Worm (Caenorhabditis elegans) whole organism, L4 larva: ENCODE measurements around the gene spc-1.
A peak's percentile ranks its signal among the peaks of the same experiment; 100 is the strongest.

Experiments
- F10B5.3 ChIP-seq: sonication (generic microtip); optimal IDR thresholded peaks from 2 replicates; lab custom pipeline; 2016; ENCODE audit warnings: mild to moderate bottlenecking, missing genetic modification characterization, missing compliant biosample characterization
- F37D6.2 ChIP-seq: sonication (generic microtip); optimal IDR thresholded peaks from 2 replicates; lab custom pipeline; 2016; ENCODE audit warnings: mild to moderate bottlenecking, missing genetic modification characterization, missing compliant biosample characterization
- F49E8.2 ChIP-seq: sonication (generic microtip); optimal IDR thresholded peaks from 2 replicates; lab custom pipeline; 2016; ENCODE audit warnings: missing compliant biosample characterization, mild to moderate bottlenecking, missing genetic modification characterization, borderline replicate concordance
- T20F7.1 ChIP-seq: fragments of 200-800 bp; sonication (Bioruptor generic); optimal IDR thresholded peaks from 2 replicates; lab custom pipeline; 2018; ENCODE audit warnings: mild to moderate bottlenecking, missing genetic modification characterization, missing compliant biosample characterization
- T26A8.4 ChIP-seq: fragments of 200-800 bp; sonication (Bioruptor generic); IDR thresholded peaks from 2 replicates; pipeline ENCODE4 v1.3.6; 2022; ENCODE audit warnings: missing genetic modification characterization, missing compliant biosample characterization
- Y105C5A.15 ChIP-seq: fragments of 200-800 bp; sonication (Bioruptor generic); IDR thresholded peaks from 2 replicates; pipeline ENCODE4 v1.3.6; 2022; ENCODE audit warnings: missing genetic modification characterization, missing compliant biosample characterization
- Y48G9A.11 ChIP-seq: fragments of 200-800 bp; sonication (Bioruptor generic); IDR thresholded peaks from 2 replicates; pipeline ENCODE4 v1.3.6; 2022; ENCODE audit warnings: missing genetic modification reagents, missing genetic modification characterization, missing compliant biosample characterization
- ZK337.2 ChIP-seq: fragments of 200-800 bp; sonication (Bioruptor generic); IDR thresholded peaks from 2 replicates; pipeline ENCODE4 v1.3.6; 2022; ENCODE audit warnings: missing genetic modification reagents, missing genetic modification characterization, missing compliant biosample characterization
- ama-1 ChIP-seq: fragments of 150-350 bp; optimal IDR thresholded peaks from 2 replicates; lab custom pipeline; 2014; ENCODE audit warnings: inconsistent platforms, mixed read lengths
- ceh-28 ChIP-seq: fragments of 150-350 bp; optimal IDR thresholded peaks from 2 replicates; lab custom pipeline; 2014; ENCODE audit warnings: missing biosample characterization, missing genetic modification reagents, missing genetic modification characterization
- ceh-44 ChIP-seq: fragments of 200-800 bp; sonication (Bioruptor generic); IDR thresholded peaks from 2 replicates; pipeline ENCODE4 v1.3.6; 2022; ENCODE audit warnings: missing genetic modification reagents, missing genetic modification characterization, missing compliant biosample characterization
- ceh-62 ChIP-seq: sonication (generic microtip); optimal IDR thresholded peaks from 2 replicates; lab custom pipeline; 2017; ENCODE audit warnings: missing biosample characterization, missing genetic modification characterization
- ces-1 ChIP-seq: fragments of 150-350 bp; sonication (generic microtip); optimal IDR thresholded peaks from 4 replicates; lab custom pipeline; 2014; ENCODE audit warnings: missing biosample characterization, missing genetic modification reagents, missing genetic modification characterization
- cey-2 ChIP-seq: sonication (generic microtip); optimal IDR thresholded peaks from 3 replicates; lab custom pipeline; 2017; ENCODE audit warnings: missing genetic modification characterization, mild to moderate bottlenecking, missing compliant biosample characterization, antibody characterized with exemption, borderline replicate concordance; ENCODE audit not compliant: insufficient read depth
- ctbp-1 ChIP-seq: fragments of 200-800 bp; sonication (Bioruptor generic); IDR thresholded peaks from 2 replicates; pipeline ENCODE4 v1.3.6; 2022; ENCODE audit warnings: missing genetic modification reagents, missing genetic modification characterization, missing compliant biosample characterization
- daf-19 ChIP-seq: fragments of 200-800 bp; sonication (Bioruptor generic); conservative IDR thresholded peaks from 2 replicates; pipeline ENCODE4 v1.3.6; 2022; ENCODE audit warnings: missing genetic modification characterization, missing compliant biosample characterization
- dve-1 ChIP-seq: sonication (generic microtip); optimal IDR thresholded peaks from 2 replicates; lab custom pipeline; 2017; ENCODE audit warnings: antibody characterized with exemption, mild to moderate bottlenecking, missing genetic modification characterization, missing compliant biosample characterization; ENCODE audit not compliant: insufficient read depth
- fkh-10 ChIP-seq: fragments of 150-350 bp; optimal IDR thresholded peaks from 2 replicates; lab custom pipeline; 2014; ENCODE audit warnings: missing biosample characterization, missing genetic modification reagents, missing genetic modification characterization
- hlh-11 ChIP-seq: fragments of 200-800 bp; sonication (Bioruptor generic); optimal IDR thresholded peaks from 2 replicates; lab custom pipeline; 2018; ENCODE audit warnings: mild to moderate bottlenecking, missing genetic modification characterization, missing compliant biosample characterization
- hlh-30 ChIP-seq: sonication (generic microtip); optimal IDR thresholded peaks from 2 replicates; lab custom pipeline; 2017; ENCODE audit warnings: antibody characterized with exemption, mild to moderate bottlenecking, missing genetic modification characterization, missing compliant biosample characterization; ENCODE audit not compliant: insufficient read depth
- hmg-1.1 ChIP-seq: fragments of 200-800 bp; sonication (Bioruptor generic); IDR thresholded peaks from 2 replicates; pipeline ENCODE4 v1.3.6; 2022; ENCODE audit warnings: missing genetic modification reagents, missing genetic modification characterization, missing compliant biosample characterization
- jun-1 ChIP-seq: fragments of 150-350 bp; optimal IDR thresholded peaks from 2 replicates; lab custom pipeline; 2014; ENCODE audit warnings: missing biosample characterization, missing genetic modification reagents, missing genetic modification characterization
- lin-39 ChIP-seq: fragments of 150-350 bp; optimal IDR thresholded peaks from 2 replicates; lab custom pipeline; 2014; ENCODE audit warnings: missing biosample characterization, missing genetic modification reagents, missing genetic modification characterization
- lir-3 ChIP-seq: sonication (generic microtip); optimal IDR thresholded peaks from 2 replicates; lab custom pipeline; 2016; ENCODE audit warnings: mild to moderate bottlenecking, missing genetic modification characterization, missing compliant biosample characterization
- lsy-2 ChIP-seq, 2 experiments: fragments of 150-350 bp in 1 of 2; sonication (generic microtip) in 1 of 2; optimal IDR thresholded peaks; 2 replicates each; lab custom pipeline; 2014 to 2017; ENCODE audit warnings: missing biosample characterization in 2 of 2, missing genetic modification characterization in 2 of 2
- madf-9 ChIP-seq: fragments of 200-800 bp; sonication (Bioruptor generic); conservative IDR thresholded peaks from 2 replicates; pipeline ENCODE4 v1.3.6; 2022; ENCODE audit warnings: missing genetic modification reagents, missing genetic modification characterization, missing compliant biosample characterization
- mdl-1 ChIP-seq, 2 experiments: fragments of 150-350 bp in 1 of 2; sonication (generic microtip) in 1 of 2; optimal IDR thresholded peaks; 2 replicates each; lab custom pipeline; 2014 to 2017; ENCODE audit warnings: missing biosample characterization in 2 of 2, missing genetic modification characterization in 2 of 2
- mdt-29 ChIP-seq: fragments of 200-800 bp; sonication (Bioruptor generic); IDR thresholded peaks from 2 replicates; pipeline ENCODE4 v1.3.6; 2022; ENCODE audit warnings: missing genetic modification reagents, missing genetic modification characterization, missing compliant biosample characterization
- mep-1 ChIP-seq: fragments of 150-350 bp; sonication (generic microtip); optimal IDR thresholded peaks from 3 replicates; lab custom pipeline; 2014; ENCODE audit warnings: missing biosample characterization, missing genetic modification characterization
- mes-2 ChIP-seq: sonication (generic microtip); optimal IDR thresholded peaks from 2 replicates; lab custom pipeline; 2016; ENCODE audit warnings: missing genotype, mild to moderate bottlenecking, missing genetic modification characterization, missing compliant biosample characterization; ENCODE audit not compliant: poor library complexity, severe bottlenecking
- nhr-111 ChIP-seq: fragments of 200-800 bp; sonication (Bioruptor generic); optimal IDR thresholded peaks from 2 replicates; lab custom pipeline; 2018; ENCODE audit warnings: mild to moderate bottlenecking, missing genetic modification characterization, missing compliant biosample characterization
- nhr-28 ChIP-seq: fragments of 150-350 bp; optimal IDR thresholded peaks from 2 replicates; lab custom pipeline; 2014; ENCODE audit warnings: missing biosample characterization, missing genetic modification characterization
- nhr-41 ChIP-seq: fragments of 200-800 bp; sonication (Bioruptor generic); IDR thresholded peaks from 2 replicates; pipeline ENCODE4 v1.3.6; 2022; ENCODE audit warnings: missing genetic modification reagents, missing genetic modification characterization, missing compliant biosample characterization
- nhr-48 ChIP-seq: sonication (generic microtip); optimal IDR thresholded peaks from 2 replicates; lab custom pipeline; 2016; ENCODE audit warnings: mild to moderate bottlenecking, missing genetic modification characterization, missing compliant biosample characterization
- nhr-6 ChIP-seq: fragments of 150-350 bp; optimal IDR thresholded peaks from 2 replicates; lab custom pipeline; 2014; ENCODE audit warnings: missing biosample characterization, missing genetic modification characterization
- nhr-76 ChIP-seq: fragments of 150-350 bp; optimal IDR thresholded peaks from 2 replicates; lab custom pipeline; 2014; ENCODE audit warnings: missing biosample characterization, missing genetic modification characterization
- pha-4 ChIP-seq, 2 experiments: fragments of 150-350 bp in 1 of 2; fragments of 200-800 bp in 1 of 2; sonication (Bioruptor generic) in 1 of 2; IDR thresholded peaks in 1 of 2; optimal IDR thresholded peaks in 1 of 2; 2 replicates each; pipeline versions ENCODE4 v1.3.6 to Lab custom; 2014 to 2022; ENCODE audit warnings: missing genetic modification characterization in 2 of 2, missing genetic modification reagents in 2 of 2, missing biosample characterization in 1 of 2, missing compliant biosample characterization in 1 of 2
- pqm-1 ChIP-seq: sonication (generic microtip); optimal IDR thresholded peaks from 2 replicates; lab custom pipeline; 2017; ENCODE audit warnings: missing biosample characterization, missing genetic modification characterization
- sdz-12 ChIP-seq: fragments of 200-800 bp; sonication (Bioruptor generic); optimal IDR thresholded peaks from 2 replicates; lab custom pipeline; 2018; ENCODE audit warnings: mild to moderate bottlenecking, missing genetic modification characterization, missing compliant biosample characterization
- spr-3 ChIP-seq: fragments of 200-800 bp; sonication (Bioruptor generic); optimal IDR thresholded peaks from 2 replicates; lab custom pipeline; 2018; ENCODE audit warnings: mild to moderate bottlenecking, missing genetic modification characterization, missing compliant biosample characterization
- tra-1 ChIP-seq: fragments of 200-800 bp; sonication (Bioruptor generic); IDR thresholded peaks from 2 replicates; pipeline ENCODE4 v1.3.6; 2022; ENCODE audit warnings: missing genetic modification reagents, missing genetic modification characterization, missing compliant biosample characterization
- unc-62 ChIP-seq, 3 experiments: fragments of 150-350 bp in 1 of 3; sonication (generic microtip); optimal IDR thresholded peaks in 2 of 3; peaks in 1 of 3; 1 replicate in 1 of 3; 2 replicates in 2 of 3; lab custom pipeline; 2014 to 2017; ENCODE audit warnings: missing biosample characterization in 3 of 3, missing genetic modification characterization in 3 of 3, missing genetic modification reagents in 3 of 3, missing genotype in 1 of 3
- vab-7 ChIP-seq: fragments of 200-800 bp; sonication (Bioruptor generic); IDR thresholded peaks from 2 replicates; pipeline ENCODE4 v1.3.6; 2022; ENCODE audit warnings: missing genetic modification reagents, missing genetic modification characterization, missing compliant biosample characterization
- zfp-2 ChIP-seq: sonication (generic microtip); optimal IDR thresholded peaks from 2 replicates; lab custom pipeline; 2016; ENCODE audit warnings: mild to moderate bottlenecking, missing genetic modification characterization, missing compliant biosample characterization
- zfp-3 ChIP-seq: fragments of 200-800 bp; sonication (Bioruptor generic); conservative IDR thresholded peaks from 2 replicates; pipeline ENCODE4 v1.3.6; 2022; ENCODE audit warnings: missing genetic modification reagents, missing genetic modification characterization, missing compliant biosample characterization
- zip-2 ChIP-seq: fragments of 150-350 bp; optimal IDR thresholded peaks from 2 replicates; lab custom pipeline; 2014; ENCODE audit warnings: missing biosample characterization, missing genetic modification characterization
- ztf-11 ChIP-seq: fragments of 150-350 bp; optimal IDR thresholded peaks from 2 replicates; lab custom pipeline; 2014; ENCODE audit warnings: missing biosample characterization, missing genetic modification characterization

Gene spc-1

DNA sequence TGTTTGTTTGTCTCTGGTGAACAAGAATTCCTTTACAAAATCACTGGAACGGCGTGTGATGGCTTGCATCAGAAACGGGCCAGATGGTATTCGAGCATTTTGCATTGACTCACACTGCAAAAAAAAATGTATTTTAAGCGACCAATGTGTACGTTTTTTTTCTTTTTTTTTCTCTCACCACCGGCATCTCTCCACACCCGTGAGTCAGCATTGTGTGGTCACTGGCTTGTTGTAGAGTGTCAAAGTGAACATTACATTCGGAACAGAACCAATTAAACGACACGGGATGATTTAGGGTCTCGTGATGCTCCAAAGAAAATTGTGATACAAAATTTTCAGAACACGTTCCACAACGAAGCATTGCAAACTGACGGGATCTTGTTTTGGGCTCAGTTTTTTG lies 25.3 kb downstream of the spc-1 start:
- TF ChIP-seq dve-1 (tag; lab: Kevin White, UChicago), result peak; percentile 28
- TF ChIP-seq madf-9 (GFP tag; lab: Robert Waterston, UW), result no peak
- no peak for TF ChIP-seq sdz-12 (GFP tag; lab: Kevin White, UChicago)
- no peak for TF ChIP-seq daf-19 (GFP tag; lab: Robert Waterston, UW)
- no peak for TF ChIP-seq mdt-29 (GFP tag; lab: Robert Waterston, UW)
- TF ChIP-seq unc-62 (GFP tag; optimal IDR thresholded peaks at IDR 0.05 in 1 of 2; lab: Kevin White, UChicago), result peak in 1 of 2 experiments; percentile 18
- TF ChIP-seq unc-62 (tag; optimal IDR thresholded peaks at IDR 0.05; lab: Kevin White, UChicago), result no peak
- no peak for TF ChIP-seq F10B5.3 (tag; lab: Kevin White, UChicago)
- no peak for TF ChIP-seq zfp-3 (GFP tag; lab: Robert Waterston, UW)
- no peak for TF ChIP-seq ceh-44 (GFP tag; lab: Robert Waterston, UW)
- TF ChIP-seq jun-1, result no peak
- TF ChIP-seq lir-3, result no peak
- no peak for TF ChIP-seq zip-2 (tag; lab: Kevin White, UChicago)
- TF ChIP-seq F49E8.2, result no peak
- TF ChIP-seq F37D6.2 (tag; lab: Kevin White, UChicago), result no peak
- TF ChIP-seq pha-4 (GFP tag; IDR thresholded peaks at IDR 0.05; lab: Robert Waterston, UW), result no peak
- TF ChIP-seq pha-4 (tag; optimal IDR thresholded peaks at IDR 0.05; lab: Kevin White, UChicago), result peak; percentile 83
- TF ChIP-seq T26A8.4 (GFP tag; lab: Robert Waterston, UW), result 0 out of 2 replicates have a peak, but pooled peaks have one; percentile 17
- TF ChIP-seq cey-2 (tag; lab: Kevin White, UChicago), result no peak
- peak; percentile 7 for TF ChIP-seq nhr-28 (tag; lab: Kevin White, UChicago)
- TF ChIP-seq tra-1 (GFP tag; lab: Robert Waterston, UW), result 0 out of 2 replicates have a peak, but pooled peaks have one; percentile 23
- TF ChIP-seq ceh-62 (tag; lab: Kevin White, UChicago), result no peak
- peak; percentile 37 for TF ChIP-seq hlh-11 (tag; lab: Kevin White, UChicago)
- no peak for TF ChIP-seq hmg-1.1 (GFP tag; lab: Robert Waterston, UW)
- peak; percentile 67 for TF ChIP-seq nhr-6 (tag; lab: Kevin White, UChicago)
- no peak for TF ChIP-seq vab-7 (GFP tag; lab: Robert Waterston, UW)
- peak; percentile 63 for TF ChIP-seq mes-2 (tag; lab: Kevin White, UChicago)
- peak; percentile 3 for TF ChIP-seq mep-1
- TF ChIP-seq ama-1 (lab: Kevin White, UChicago), result no peak
- peak; percentile 72 for TF ChIP-seq hlh-30
- peak in 1 of 2 experiments; percentile 20 for TF ChIP-seq lsy-2 (tag; optimal IDR thresholded peaks at IDR 0.05; lab: Kevin White, UChicago)
- no peak for TF ChIP-seq nhr-41

ce11 chrX:3099832-3100231 lies 27.0 kb downstream of the spc-1 start, which contains the start of gene sec-3:
Gene sec-3, minus strand, starts transcription at chrX:3099852.
- TF ChIP-seq Y105C5A.15 (GFP tag; lab: Robert Waterston, UW), result no peak
- TF ChIP-seq cey-2 (tag; lab: Kevin White, UChicago), result no peak
- no peak for TF ChIP-seq ces-1
- no peak for TF ChIP-seq madf-9 (GFP tag; lab: Robert Waterston, UW)
- TF ChIP-seq zfp-2 (tag; lab: Kevin White, UChicago), result no peak
- no peak for TF ChIP-seq nhr-41
- no peak for TF ChIP-seq Y48G9A.11 (GFP tag; lab: Robert Waterston, UW)
- TF ChIP-seq ctbp-1, result 0 out of 2 replicates have a peak, but pooled peaks have one; percentile 17
- peak; percentile 88 for TF ChIP-seq hlh-30
- no peak for TF ChIP-seq ceh-28 (tag; lab: Kevin White, UChicago)
- TF ChIP-seq ama-1 (lab: Kevin White, UChicago), result peak; percentile 15
- peak; percentile 11 to 66 for TF ChIP-seq mdl-1 (tag; optimal IDR thresholded peaks at IDR 0.05; lab: Kevin White, UChicago)
- TF ChIP-seq daf-19 (GFP tag; lab: Robert Waterston, UW), result peak; percentile 75; the same call in 1 of the 2 replicates
- TF ChIP-seq lin-39 (tag; lab: Kevin White, UChicago), result no peak
- TF ChIP-seq nhr-48 (tag; lab: Kevin White, UChicago), result peak; percentile 79
- no peak for TF ChIP-seq T20F7.1 (GFP tag; lab: Kevin White, UChicago)
- no peak for TF ChIP-seq zip-2 (tag; lab: Kevin White, UChicago)
- peak; percentile 42 for TF ChIP-seq spr-3 (GFP tag; lab: Kevin White, UChicago)
- no peak for TF ChIP-seq nhr-111
- peak; percentile 73 for TF ChIP-seq nhr-6 (tag; lab: Kevin White, UChicago)
- TF ChIP-seq ZK337.2 (GFP tag; lab: Robert Waterston, UW), result no peak
- peak; percentile 49 for TF ChIP-seq pqm-1 (tag; lab: Kevin White, UChicago)
- TF ChIP-seq fkh-10 (GFP tag; lab: Kevin White, UChicago), result peak; percentile 60
- no peak for TF ChIP-seq ztf-11
- TF ChIP-seq tra-1 (GFP tag; lab: Robert Waterston, UW), result peak; percentile 53; the same call in 1 of the 2 replicates
- no peak for TF ChIP-seq nhr-76 (tag; lab: Kevin White, UChicago)
